Fruit fly (Drosophila melanogaster) whole organism, embryonic: ENCODE results near the gene CG10943.

Experiments used
- Adf1 ChIP-seq: fragments of 200-800 bp; sonication (Bioruptor generic); IDR thresholded peaks from 2 replicates; pipeline ENCODE4 v1.3.6; 2022; ENCODE audit warnings: missing biosample characterization, missing genetic modification characterization
- Atf6 ChIP-seq: fragments of 200-800 bp; sonication (Bioruptor generic); IDR thresholded peaks from 2 replicates; pipeline ENCODE4 v1.3.6; 2022; ENCODE audit warnings: missing biosample characterization, missing genetic modification characterization
- CG1024 ChIP-seq: fragments of 200-800 bp; sonication (Bioruptor generic); IDR thresholded peaks from 2 replicates; pipeline ENCODE4 v1.3.6; 2022; ENCODE audit warnings: missing biosample characterization, missing genetic modification characterization
- CG11695 ChIP-seq: fragments of 200-800 bp; sonication (Bioruptor generic); IDR thresholded peaks from 3 replicates; pipeline ENCODE4 v1.3.6; 2022; ENCODE audit warnings: missing biosample characterization, missing genetic modification characterization
- CG12744 ChIP-seq: fragments of 200-800 bp; sonication (Bioruptor generic); optimal IDR thresholded peaks from 2 replicates; lab custom pipeline; 2016; ENCODE audit warnings: missing biosample characterization, missing genetic modification characterization
- CG14441 ChIP-seq: fragments of 200-800 bp; sonication (Bioruptor generic); IDR thresholded peaks from 2 replicates; pipeline ENCODE4 v1.3.6; 2022; ENCODE audit warnings: missing biosample characterization, missing genetic modification characterization
- CG14965 ChIP-seq: fragments of 200-800 bp; sonication (Bioruptor generic); optimal IDR thresholded peaks from 2 replicates; lab custom pipeline; 2016; ENCODE audit warnings: missing biosample characterization, missing genetic modification characterization, borderline replicate concordance
- CG16813 ChIP-seq: fragments of 200-800 bp; sonication (Bioruptor generic); IDR thresholded peaks from 3 replicates; pipeline ENCODE4 v1.3.6; 2022; ENCODE audit warnings: missing biosample characterization, missing genetic modification characterization; ENCODE audit not compliant: partially characterized antibody
- CG17385 ChIP-seq: fragments of 200-800 bp; sonication (Bioruptor generic); optimal IDR thresholded peaks from 3 replicates; lab custom pipeline; 2018; ENCODE audit warnings: missing biosample characterization, mild to moderate bottlenecking, missing genetic modification characterization
- CG31365 ChIP-seq: fragments of 200-800 bp; sonication (Bioruptor generic); optimal IDR thresholded peaks from 2 replicates; lab custom pipeline; 2018; ENCODE audit warnings: missing biosample characterization, mild to moderate bottlenecking, missing genetic modification characterization
- CG4424 ChIP-seq: fragments of 200-800 bp; sonication (Bioruptor generic); optimal IDR thresholded peaks from 3 replicates; lab custom pipeline; 2016; ENCODE audit warnings: missing biosample characterization, missing genetic modification characterization
- CG6791 ChIP-seq: fragments of 200-800 bp; sonication (Bioruptor generic); IDR thresholded peaks from 3 replicates; pipeline ENCODE4 v1.3.6; 2022; ENCODE audit warnings: missing biosample characterization, missing genetic modification characterization; ENCODE audit not compliant: partially characterized antibody
- CG7372 ChIP-seq: fragments of 200-800 bp; sonication (Bioruptor generic); IDR thresholded peaks from 2 replicates; pipeline ENCODE4 v1.3.6; 2022; ENCODE audit warnings: missing biosample characterization, missing genetic modification characterization
- CG8281 ChIP-seq: fragments of 200-800 bp; sonication (Bioruptor generic); optimal IDR thresholded peaks from 2 replicates; lab custom pipeline; 2018; ENCODE audit warnings: missing biosample characterization, mild to moderate bottlenecking, missing genetic modification characterization, moderate library complexity
- CG8290 ChIP-seq, 3 experiments: fragments of 200-800 bp; sonication (Bioruptor generic); optimal IDR thresholded peaks; 2 replicates each; lab custom pipeline; 2016 to 2019; ENCODE audit warnings: missing biosample characterization in 3 of 3, missing genetic modification characterization in 3 of 3, mild to moderate bottlenecking in 2 of 3, moderate library complexity in 1 of 3
- CG9609 ChIP-seq: fragments of 200-800 bp; sonication (Bioruptor generic); optimal IDR thresholded peaks from 3 replicates; lab custom pipeline; 2016; ENCODE audit warnings: missing biosample characterization, missing genetic modification characterization
- CG9876 ChIP-seq: fragments of 200-800 bp; sonication (Bioruptor generic); optimal IDR thresholded peaks from 2 replicates; lab custom pipeline; 2016; ENCODE audit warnings: missing biosample characterization, missing genetic modification characterization
- CoRest ChIP-seq: fragments of 200-800 bp; sonication (Bioruptor generic); optimal IDR thresholded peaks from 3 replicates; lab custom pipeline; 2018; ENCODE audit warnings: missing biosample characterization, mild to moderate bottlenecking, missing genetic modification characterization, moderate library complexity
- D19B ChIP-seq: fragments of 200-800 bp; sonication (Bioruptor generic); optimal IDR thresholded peaks from 2 replicates; lab custom pipeline; 2017; ENCODE audit warnings: missing biosample characterization, mild to moderate bottlenecking, missing genetic modification characterization
- Fer1 ChIP-seq: fragments of 200-800 bp; sonication (Bioruptor generic); optimal IDR thresholded peaks from 2 replicates; lab custom pipeline; 2017; ENCODE audit warnings: missing biosample characterization, mild to moderate bottlenecking, missing genetic modification characterization
- Hand ChIP-seq: fragments of 200-800 bp; sonication (Bioruptor generic); optimal IDR thresholded peaks from 2 replicates; lab custom pipeline; 2017; ENCODE audit warnings: mild to moderate bottlenecking, missing biosample characterization, missing genetic modification reagents, missing genetic modification characterization
- Max ChIP-seq: fragments of 200-800 bp; sonication (Bioruptor generic); optimal IDR thresholded peaks from 2 replicates; lab custom pipeline; 2016; ENCODE audit warnings: missing biosample characterization, mild to moderate bottlenecking, missing genetic modification characterization
- Oli ChIP-seq: fragments of 200-800 bp; sonication (Bioruptor generic); optimal IDR thresholded peaks from 2 replicates; lab custom pipeline; 2018; ENCODE audit warnings: missing biosample characterization, mild to moderate bottlenecking, missing genetic modification characterization, moderate library complexity
- Optix ChIP-seq: fragments of 200-800 bp; sonication (Bioruptor generic); IDR thresholded peaks from 3 replicates; pipeline ENCODE4 v1.3.6; 2022; ENCODE audit warnings: missing biosample characterization, missing genetic modification characterization
- Pdp1 ChIP-seq, 2 experiments: fragments of 200-800 bp; sonication (Bioruptor generic); optimal IDR thresholded peaks; 3 replicates each; lab custom pipeline; 2016; ENCODE audit warnings: missing biosample characterization in 2 of 2, missing genetic modification characterization in 2 of 2, mild to moderate bottlenecking in 1 of 2, moderate library complexity in 1 of 2
- Rfx ChIP-seq: fragments of 200-800 bp; sonication (Bioruptor generic); IDR thresholded peaks from 2 replicates; pipeline ENCODE4 v1.3.6; 2022; ENCODE audit warnings: missing biosample characterization, missing genetic modification characterization
- Sox100B ChIP-seq: fragments of 200-800 bp; sonication (Bioruptor generic); optimal IDR thresholded peaks from 3 replicates; lab custom pipeline; 2018; ENCODE audit warnings: missing biosample characterization, mild to moderate bottlenecking, missing genetic modification characterization
- amos ChIP-seq: fragments of 200-800 bp; sonication (Bioruptor generic); IDR thresholded peaks from 2 replicates; pipeline ENCODE4 v1.3.6; 2022; ENCODE audit warnings: missing biosample characterization, missing genetic modification characterization; ENCODE audit not compliant: partially characterized antibody
- ara ChIP-seq: fragments of 200-800 bp; sonication (Bioruptor generic); IDR thresholded peaks from 2 replicates; pipeline ENCODE4 v1.3.6; 2022; ENCODE audit warnings: missing biosample characterization, missing genetic modification characterization
- az2 ChIP-seq: fragments of 200-800 bp; sonication (Bioruptor generic); optimal IDR thresholded peaks from 3 replicates; lab custom pipeline; 2016; ENCODE audit warnings: missing biosample characterization, missing genetic modification characterization
- bab2 ChIP-seq: fragments of 200-800 bp; sonication (Bioruptor generic); optimal IDR thresholded peaks from 2 replicates; lab custom pipeline; 2016; ENCODE audit warnings: missing biosample characterization, missing genetic modification characterization
- chif ChIP-seq, 2 experiments: fragments of 200-800 bp; sonication (Bioruptor generic); optimal IDR thresholded peaks; 3 replicates each; lab custom pipeline; 2016; ENCODE audit warnings: missing biosample characterization in 2 of 2, missing genetic modification characterization in 2 of 2
- crc ChIP-seq: fragments of 200-800 bp; sonication (Bioruptor generic); optimal IDR thresholded peaks from 2 replicates; lab custom pipeline; 2016; ENCODE audit warnings: missing biosample characterization, missing genetic modification characterization
- dmrt11E ChIP-seq: fragments of 200-800 bp; sonication (Bioruptor generic); optimal IDR thresholded peaks from 3 replicates; lab custom pipeline; 2018; ENCODE audit warnings: missing biosample characterization, mild to moderate bottlenecking, missing genetic modification characterization, moderate library complexity
- ftz-f1 ChIP-seq: fragments of 200-800 bp; sonication (Bioruptor generic); optimal IDR thresholded peaks from 2 replicates; lab custom pipeline; 2016; ENCODE audit warnings: missing biosample characterization, missing genetic modification characterization
- gem ChIP-seq: fragments of 200-800 bp; sonication (Bioruptor generic); optimal IDR thresholded peaks from 2 replicates; lab custom pipeline; 2019; ENCODE audit warnings: missing biosample characterization, mild to moderate bottlenecking, missing genetic modification characterization, moderate library complexity
- gsb ChIP-seq: fragments of 200-800 bp; sonication (Bioruptor generic); IDR thresholded peaks from 2 replicates; pipeline ENCODE4 v1.3.6; 2022; ENCODE audit warnings: missing biosample characterization, missing genetic modification characterization
- hb ChIP-seq: fragments of 200-800 bp; sonication (Bioruptor generic); IDR thresholded peaks from 3 replicates; pipeline ENCODE4 v1.3.6; 2022; ENCODE audit warnings: missing biosample characterization, missing genetic modification characterization; ENCODE audit not compliant: partially characterized antibody
- hkb ChIP-seq, 2 experiments: fragments of 200-800 bp in 1 of 2; fragments of >200 bp in 1 of 2; sonication (Bioruptor generic) in 1 of 2; IDR thresholded peaks in 1 of 2; optimal IDR thresholded peaks in 1 of 2; 2 replicates each; pipeline versions ENCODE4 v1.3.6 to Lab custom; 2017 to 2022; ENCODE audit warnings: missing biosample characterization in 1 of 2, missing genetic modification characterization in 1 of 2
- jing ChIP-seq: fragments of 200-800 bp; sonication (Bioruptor generic); optimal IDR thresholded peaks from 2 replicates; lab custom pipeline; 2018; ENCODE audit warnings: missing biosample characterization, mild to moderate bottlenecking, missing genetic modification characterization
- kni ChIP-seq: fragments of 200-800 bp; sonication (Bioruptor generic); optimal IDR thresholded peaks from 3 replicates; lab custom pipeline; 2017; ENCODE audit warnings: mild to moderate bottlenecking, missing biosample characterization, missing genetic modification reagents, missing genetic modification characterization
- lov ChIP-seq, 2 experiments: fragments of 200-800 bp in 1 of 2; fragments of >200 bp in 1 of 2; sonication (Bioruptor generic) in 1 of 2; IDR thresholded peaks in 1 of 2; optimal IDR thresholded peaks in 1 of 2; 2 replicates in 1 of 2; 3 replicates in 1 of 2; pipeline versions ENCODE4 v1.3.6 to Lab custom; 2017 to 2022; ENCODE audit warnings: missing biosample characterization in 1 of 2, missing genetic modification characterization in 1 of 2
- nau ChIP-seq: fragments of 200-800 bp; sonication (Bioruptor generic); optimal IDR thresholded peaks from 3 replicates; lab custom pipeline; 2017; ENCODE audit warnings: missing biosample characterization, mild to moderate bottlenecking, missing genetic modification characterization, missing genetic modification reagents
- row ChIP-seq: fragments of 200-800 bp; sonication (Bioruptor generic); IDR thresholded peaks from 3 replicates; pipeline ENCODE4 v1.3.6; 2022; ENCODE audit warnings: missing biosample characterization, missing genetic modification characterization
- tup ChIP-seq: fragments of 200-800 bp; sonication (Bioruptor generic); optimal IDR thresholded peaks from 2 replicates; lab custom pipeline; 2016; ENCODE audit warnings: missing biosample characterization, mild to moderate bottlenecking, missing genetic modification characterization, moderate library complexity
- tx ChIP-seq: fragments of 200-800 bp; sonication (Bioruptor generic); optimal IDR thresholded peaks from 2 replicates; lab custom pipeline; 2016; ENCODE audit warnings: missing biosample characterization, missing genetic modification characterization
- zen ChIP-seq: fragments of 200-800 bp; sonication (Bioruptor generic); optimal IDR thresholded peaks from 3 replicates; lab custom pipeline; 2018; ENCODE audit warnings: missing biosample characterization, mild to moderate bottlenecking, missing genetic modification characterization, moderate library complexity

CG10943 gene

DNA sequence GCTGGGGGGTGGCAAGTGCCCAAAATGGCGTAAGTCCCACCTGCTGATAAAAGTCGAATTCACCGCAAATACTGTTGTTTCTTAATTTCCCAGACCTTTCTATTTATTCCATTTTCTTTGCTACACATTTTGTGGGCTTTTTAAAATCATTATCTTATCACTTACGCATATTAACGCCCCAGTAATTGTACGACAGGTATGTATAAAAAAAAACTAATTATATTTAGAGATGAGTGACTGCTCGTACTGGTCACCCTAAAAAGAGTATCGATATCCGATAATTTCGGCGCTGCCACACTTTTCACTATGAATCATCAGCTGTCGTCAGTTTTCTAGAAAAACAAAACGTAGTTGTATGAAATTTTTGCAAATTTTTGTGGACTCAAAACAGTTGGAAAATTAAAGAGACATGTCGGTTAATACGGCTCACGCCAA is 12.8 kb downstream of the CG10943 start, which contains the start of the genes CG10948 and Wbp2 (continued):
- TF ChIP-seq CG16813 (GFP tag; lab: Robert Waterston, UW) (peak; percentile 48; the same call in 1 of the 3 replicates), D19B (GFP tag; lab: Kevin White, UChicago) (no peak), dmrt11E (tag; lab: Kevin White, UChicago) (no peak), CG14965 (GFP tag; lab: Kevin White, UChicago) (no peak), row (GFP tag; lab: Robert Waterston, UW) (no peak), CG8281 (tag; lab: Kevin White, UChicago) (no peak), jing (GFP tag; lab: Kevin White, UChicago) (no peak), Fer1 (GFP tag; lab: Kevin White, UChicago) (peak; percentile 7), bab2 (no peak), tx (no peak), CG8290 (GFP tag; optimal IDR thresholded peaks at IDR 0.05; lab: Kevin White, UChicago) (no peak), CG8290 (tag; optimal IDR thresholded peaks at IDR 0.05; lab: Kevin White, UChicago) (no peak), zen (peak; percentile 97), crc (GFP tag; lab: Kevin White, UChicago) (no peak), Optix (GFP tag; lab: Robert Waterston, UW) (no peak), Pdp1 (GFP tag; optimal IDR thresholded peaks at IDR 0.05; lab: Kevin White, UChicago) (peak in 1 of 2 experiments; percentile 71), CG1024 (GFP tag; lab: Robert Waterston, UW) (no peak), CG4424 (no peak), nau (peak; percentile 37), CoRest (tag; lab: Kevin White, UChicago) (no peak), Rfx (GFP tag; lab: Robert Waterston, UW) (no peak), gsb (GFP tag; lab: Robert Waterston, UW) (no peak), lov (optimal IDR thresholded peaks at IDR 0.05; lab: Kevin White, UChicago) (no peak), lov (GFP tag; IDR thresholded peaks at IDR 0.05; lab: Robert Waterston, UW) (no peak), CG11695 (GFP tag; lab: Robert Waterston, UW) (no peak), Max (GFP tag; lab: Kevin White, UChicago) (peak; percentile 29), Sox100B (GFP tag; lab: Kevin White, UChicago) (no peak), CG6791 (no peak; the same call in 2 of the 3 replicates), CG31365 (tag; lab: Kevin White, UChicago) (no peak), amos (GFP tag; lab: Robert Waterston, UW) (peak; percentile 60; the same call in 1 of the 2 replicates), CG17385 (no peak), ftz-f1 (GFP tag; lab: Kevin White, UChicago) (no peak), hb (no peak)

DNA sequence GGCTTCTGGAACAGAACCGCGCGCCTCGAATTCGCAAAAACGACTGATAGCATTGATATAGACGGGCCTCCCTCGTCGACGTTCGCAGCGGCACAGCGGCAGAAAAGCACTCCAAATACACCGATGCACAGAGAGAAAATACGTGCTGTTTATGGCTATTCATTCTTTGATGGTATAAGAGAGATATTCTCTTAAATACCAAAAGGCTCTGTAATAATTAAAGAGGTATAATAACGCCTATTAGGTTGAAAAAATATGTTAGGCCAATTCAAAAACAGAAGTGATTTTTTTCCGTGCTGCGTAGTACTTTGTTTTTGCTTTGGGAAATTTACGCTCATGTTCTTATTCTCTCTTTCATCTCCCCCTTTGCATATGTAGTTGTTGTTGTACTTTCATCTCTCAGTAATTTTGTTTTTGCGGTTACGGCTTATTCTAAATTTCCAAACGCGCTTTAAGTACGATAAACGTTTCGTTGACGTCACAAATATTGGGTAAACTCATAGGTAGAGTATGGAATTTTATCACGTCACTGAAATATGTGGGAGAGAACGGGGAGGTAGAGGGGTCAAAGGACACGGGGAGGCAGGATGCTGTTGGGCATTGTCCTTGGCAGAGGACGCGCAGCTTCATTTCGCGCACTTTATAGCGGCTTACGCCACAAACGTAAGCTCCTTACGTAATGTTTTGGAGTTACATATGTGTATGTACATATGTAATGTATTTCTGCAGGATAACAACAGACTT is 19.5 kb downstream of the CG10943 start, which contains the start of gene nebu:
Gene nebu (minus strand): TSS at position 51 of the 744 bp plus-strand sequence.
- TF ChIP-seq Hand (GFP tag; lab: Kevin White, UChicago): peak; percentile 97
- TF ChIP-seq hkb (optimal IDR thresholded peaks at IDR 0.05; lab: Kevin White, UChicago): no peak
- TF ChIP-seq hkb (GFP tag; IDR thresholded peaks at IDR 0.05; lab: Robert Waterston, UW): peak; percentile 97
- peak; percentile 97 for TF ChIP-seq CG14441 (GFP tag; lab: Robert Waterston, UW)
- TF ChIP-seq Oli (tag; lab: Kevin White, UChicago): peak; percentile 95
- TF ChIP-seq gem (tag; lab: Kevin White, UChicago): peak; percentile 96
- TF ChIP-seq Atf6 (GFP tag; lab: Robert Waterston, UW): peak; percentile 99
- peak; percentile 92 for TF ChIP-seq CG9876
- peak; percentile 93 for TF ChIP-seq nau
- TF ChIP-seq chif (GFP tag; optimal IDR thresholded peaks at IDR 0.05; lab: Kevin White, UChicago): peak; percentile 92 to 95
- TF ChIP-seq Adf1 (GFP tag; lab: Robert Waterston, UW): peak; percentile 89
- TF ChIP-seq CG9609 (GFP tag; lab: Kevin White, UChicago): peak; percentile 97
- peak; percentile 93 for TF ChIP-seq az2 (GFP tag; lab: Kevin White, UChicago)
- TF ChIP-seq CG16813 (GFP tag; lab: Robert Waterston, UW): no peak
- TF ChIP-seq CG7372 (GFP tag; lab: Robert Waterston, UW): peak; percentile 95
- no peak for TF ChIP-seq kni
- TF ChIP-seq tx: peak; percentile 96
- TF ChIP-seq ara (GFP tag; lab: Robert Waterston, UW): no peak; the same call in 1 of the 2 replicates
- TF ChIP-seq CG12744 (GFP tag; lab: Kevin White, UChicago): peak; percentile 96
- TF ChIP-seq tup (GFP tag; lab: Kevin White, UChicago): peak; percentile 93
